Worm (Caenorhabditis elegans) whole organism, L4 larva: Measurements from ENCODE around the gene pde-4.

ENCODE experiments used
- F26F4.8 ChIP-seq: fragments of 200-800 bp; sonication (Bioruptor generic); conservative IDR thresholded peaks from 2 replicates; pipeline ENCODE4 v1.3.6; 2022; ENCODE audit warnings: missing genetic modification characterization, missing compliant biosample characterization
- F37D6.2 ChIP-seq: sonication (generic microtip); optimal IDR thresholded peaks from 2 replicates; lab custom pipeline; 2016; ENCODE audit warnings: mild to moderate bottlenecking, missing genetic modification characterization, missing compliant biosample characterization
- T20F7.1 ChIP-seq: fragments of 200-800 bp; sonication (Bioruptor generic); optimal IDR thresholded peaks from 2 replicates; lab custom pipeline; 2018; ENCODE audit warnings: mild to moderate bottlenecking, missing genetic modification characterization, missing compliant biosample characterization
- Y105C5A.15 ChIP-seq: fragments of 200-800 bp; sonication (Bioruptor generic); IDR thresholded peaks from 2 replicates; pipeline ENCODE4 v1.3.6; 2022; ENCODE audit warnings: missing genetic modification characterization, missing compliant biosample characterization
- Y48G9A.11 ChIP-seq: fragments of 200-800 bp; sonication (Bioruptor generic); IDR thresholded peaks from 2 replicates; pipeline ENCODE4 v1.3.6; 2022; ENCODE audit warnings: missing genetic modification reagents, missing genetic modification characterization, missing compliant biosample characterization
- Y5F2A.4 ChIP-seq: fragments of 200-800 bp; sonication (Bioruptor generic); optimal IDR thresholded peaks from 2 replicates; lab custom pipeline; 2018; ENCODE audit warnings: mild to moderate bottlenecking, missing genetic modification characterization, missing compliant biosample characterization
- Y75B8A.6 ChIP-seq: fragments of 200-800 bp; sonication (Bioruptor generic); IDR thresholded peaks from 2 replicates; pipeline ENCODE4 v1.3.6; 2022; ENCODE audit warnings: missing genetic modification reagents, missing genetic modification characterization, missing compliant biosample characterization
- aha-1 ChIP-seq: fragments of 150-350 bp; peaks from one replicate; lab custom pipeline; 2014; ENCODE audit warnings: missing biosample characterization, missing genetic modification characterization
- ceh-20 ChIP-seq: fragments of 200-800 bp; sonication (Bioruptor generic); IDR thresholded peaks from 2 replicates; pipeline ENCODE4 v1.3.6; 2022; ENCODE audit warnings: missing genetic modification reagents, missing genetic modification characterization, missing compliant biosample characterization
- ces-1 ChIP-seq: fragments of 150-350 bp; sonication (generic microtip); optimal IDR thresholded peaks from 4 replicates; lab custom pipeline; 2014; ENCODE audit warnings: missing biosample characterization, missing genetic modification reagents, missing genetic modification characterization
- cey-2 ChIP-seq: sonication (generic microtip); optimal IDR thresholded peaks from 3 replicates; lab custom pipeline; 2017; ENCODE audit warnings: missing genetic modification characterization, mild to moderate bottlenecking, missing compliant biosample characterization, antibody characterized with exemption, borderline replicate concordance; ENCODE audit not compliant: insufficient read depth
- ctbp-1 ChIP-seq: fragments of 200-800 bp; sonication (Bioruptor generic); IDR thresholded peaks from 2 replicates; pipeline ENCODE4 v1.3.6; 2022; ENCODE audit warnings: missing genetic modification reagents, missing genetic modification characterization, missing compliant biosample characterization
- daf-8 ChIP-seq: fragments of 200-800 bp; sonication (Bioruptor generic); IDR thresholded peaks from 2 replicates; pipeline ENCODE4 v1.3.6; 2022; ENCODE audit warnings: missing genetic modification characterization, missing compliant biosample characterization
- dmd-6 ChIP-seq: fragments of 200-800 bp; sonication (Bioruptor generic); IDR thresholded peaks from 2 replicates; pipeline ENCODE4 v1.3.6; 2022; ENCODE audit warnings: missing genetic modification reagents, missing genetic modification characterization, missing compliant biosample characterization
- duxl-1 ChIP-seq: sonication (generic microtip); optimal IDR thresholded peaks from 2 replicates; lab custom pipeline; 2016; ENCODE audit warnings: mild to moderate bottlenecking, missing genetic modification characterization, moderate library complexity, missing compliant biosample characterization; ENCODE audit not compliant: poor library complexity
- egl-43 ChIP-seq: fragments of 200-800 bp; sonication (Bioruptor generic); IDR thresholded peaks from 2 replicates; pipeline ENCODE4 v1.3.6; 2022; ENCODE audit warnings: missing genetic modification reagents, missing genetic modification characterization, missing compliant biosample characterization
- fkh-10 ChIP-seq: fragments of 150-350 bp; optimal IDR thresholded peaks from 2 replicates; lab custom pipeline; 2014; ENCODE audit warnings: missing biosample characterization, missing genetic modification reagents, missing genetic modification characterization
- hif-1 ChIP-seq, 2 experiments: sonication (generic microtip); optimal IDR thresholded peaks; 2 replicates each; lab custom pipeline; 2016 to 2017; ENCODE audit warnings: missing compliant biosample characterization in 2 of 2, missing genetic modification characterization in 2 of 2, missing genetic modification reagents in 2 of 2, missing genotype in 2 of 2, mild to moderate bottlenecking in 1 of 2
- hmg-1.1 ChIP-seq: fragments of 200-800 bp; sonication (Bioruptor generic); IDR thresholded peaks from 2 replicates; pipeline ENCODE4 v1.3.6; 2022; ENCODE audit warnings: missing genetic modification reagents, missing genetic modification characterization, missing compliant biosample characterization
- lin-13 ChIP-seq: fragments of 150-350 bp; optimal IDR thresholded peaks from 2 replicates; lab custom pipeline; 2014; ENCODE audit warnings: missing biosample characterization, missing genetic modification reagents, missing genetic modification characterization
- lsy-2 ChIP-seq, 2 experiments: fragments of 150-350 bp in 1 of 2; sonication (generic microtip) in 1 of 2; optimal IDR thresholded peaks; 2 replicates each; lab custom pipeline; 2014 to 2017; ENCODE audit warnings: missing biosample characterization in 2 of 2, missing genetic modification characterization in 2 of 2
- mep-1 ChIP-seq: fragments of 150-350 bp; sonication (generic microtip); optimal IDR thresholded peaks from 3 replicates; lab custom pipeline; 2014; ENCODE audit warnings: missing biosample characterization, missing genetic modification characterization
- mes-2 ChIP-seq: sonication (generic microtip); optimal IDR thresholded peaks from 2 replicates; lab custom pipeline; 2016; ENCODE audit warnings: missing genotype, mild to moderate bottlenecking, missing genetic modification characterization, missing compliant biosample characterization; ENCODE audit not compliant: poor library complexity, severe bottlenecking
- mxl-3 ChIP-seq: fragments of 200-800 bp; sonication (Bioruptor generic); optimal IDR thresholded peaks from 2 replicates; lab custom pipeline; 2018; ENCODE audit warnings: mild to moderate bottlenecking, missing genetic modification characterization, missing compliant biosample characterization
- nhr-102 ChIP-seq: sonication (generic microtip); optimal IDR thresholded peaks from 2 replicates; lab custom pipeline; 2016; ENCODE audit warnings: mild to moderate bottlenecking, missing genetic modification characterization, moderate library complexity, missing compliant biosample characterization
- nhr-111 ChIP-seq: fragments of 200-800 bp; sonication (Bioruptor generic); optimal IDR thresholded peaks from 2 replicates; lab custom pipeline; 2018; ENCODE audit warnings: mild to moderate bottlenecking, missing genetic modification characterization, missing compliant biosample characterization
- nhr-41 ChIP-seq: fragments of 200-800 bp; sonication (Bioruptor generic); IDR thresholded peaks from 2 replicates; pipeline ENCODE4 v1.3.6; 2022; ENCODE audit warnings: missing genetic modification reagents, missing genetic modification characterization, missing compliant biosample characterization
- nhr-76 ChIP-seq: fragments of 150-350 bp; optimal IDR thresholded peaks from 2 replicates; lab custom pipeline; 2014; ENCODE audit warnings: missing biosample characterization, missing genetic modification characterization
- rbr-2 ChIP-seq: sonication (generic microtip); optimal IDR thresholded peaks from 2 replicates; lab custom pipeline; 2016; ENCODE audit warnings: missing genotype, missing genetic modification characterization, missing compliant biosample characterization
- set-16 ChIP-seq: fragments of 200-800 bp; sonication (Bioruptor generic); IDR thresholded peaks from 2 replicates; pipeline ENCODE4 v1.3.6; 2022; ENCODE audit warnings: missing genetic modification reagents, missing genetic modification characterization, missing compliant biosample characterization
- skn-1 ChIP-seq: fragments of 150-350 bp; optimal IDR thresholded peaks from 2 replicates; lab custom pipeline; 2014; ENCODE audit warnings: missing biosample characterization, missing genetic modification characterization
- snpc-4 ChIP-seq: fragments of 150-350 bp; optimal IDR thresholded peaks from 2 replicates; lab custom pipeline; 2014; ENCODE audit warnings: missing biosample characterization, missing genetic modification characterization
- unc-62 ChIP-seq, 3 experiments: fragments of 150-350 bp in 1 of 3; sonication (generic microtip); optimal IDR thresholded peaks in 2 of 3; peaks in 1 of 3; 1 replicate in 1 of 3; 2 replicates in 2 of 3; lab custom pipeline; 2014 to 2017; ENCODE audit warnings: missing biosample characterization in 3 of 3, missing genetic modification characterization in 3 of 3, missing genetic modification reagents in 3 of 3, missing genotype in 1 of 3
- zfp-3 ChIP-seq: fragments of 200-800 bp; sonication (Bioruptor generic); conservative IDR thresholded peaks from 2 replicates; pipeline ENCODE4 v1.3.6; 2022; ENCODE audit warnings: missing genetic modification reagents, missing genetic modification characterization, missing compliant biosample characterization
- zip-11 ChIP-seq: fragments of 200-800 bp; sonication (Bioruptor generic); IDR thresholded peaks from 2 replicates; pipeline ENCODE4 v1.3.6; 2022; ENCODE audit warnings: missing genetic modification characterization, missing compliant biosample characterization

Gene pde-4

ce11 chrII:7594262-7594661, 56.8 kb downstream of the pde-4 start:
- TF ChIP-seq ces-1 (GFP tag; lab: Kevin White, UChicago) (peak; percentile 67), fkh-10 (GFP tag; lab: Kevin White, UChicago) (peak; percentile 61), F26F4.8 (GFP tag; lab: Robert Waterston, UW) (no peak)
- TF ChIP-seq, all 104 proteins: peak for 2

- TF ChIP-seq ctbp-1 (GFP tag; lab: Robert Waterston, UW) (peak; percentile 72; the same call in 1 of the 2 replicates), rbr-2 (tag; lab: Kevin White, UChicago) (peak; percentile 49), egl-43 (GFP tag; lab: Robert Waterston, UW) (0 out of 2 replicates have a peak, but pooled peaks have one; percentile 43), lin-13 (GFP tag; lab: Kevin White, UChicago) (no peak), unc-62 (GFP tag; optimal IDR thresholded peaks at IDR 0.05 in 1 of 2; lab: Kevin White, UChicago) (peak in 1 of 2 experiments; percentile 94), unc-62 (tag; optimal IDR thresholded peaks at IDR 0.05; lab: Kevin White, UChicago) (no peak), aha-1 (tag; lab: Kevin White, UChicago) (peak; percentile 94), lsy-2 (tag; optimal IDR thresholded peaks at IDR 0.05; lab: Kevin White, UChicago) (peak in 1 of 2 experiments; percentile 27), fkh-10 (GFP tag; lab: Kevin White, UChicago) (peak; percentile 87), skn-1 (no peak), F37D6.2 (tag; lab: Kevin White, UChicago) (peak; percentile 80), snpc-4 (no peak), mep-1 (peak; percentile 25), mes-2 (tag; lab: Kevin White, UChicago) (peak; percentile 3), dmd-6 (GFP tag; lab: Robert Waterston, UW) (0 out of 2 replicates have a peak, but pooled peaks have one; percentile 12), hmg-1.1 (GFP tag; lab: Robert Waterston, UW) (peak; percentile 62), ceh-20 (GFP tag; lab: Robert Waterston, UW) (0 out of 2 replicates have a peak, but pooled peaks have one; percentile 37), set-16 (GFP tag; lab: Robert Waterston, UW) (peak; percentile 54; the same call in 1 of the 2 replicates), nhr-41 (GFP tag; lab: Robert Waterston, UW) (no peak)
Measured at ce11 chrII:7593227-7593626, 57.8 kb downstream of the pde-4 start.

- TF ChIP-seq T20F7.1 (GFP tag; lab: Kevin White, UChicago) = no peak
- TF ChIP-seq F37D6.2 (tag; lab: Kevin White, UChicago) = no peak
- peak in 1 of 2 experiments; percentile 94 for TF ChIP-seq unc-62 (GFP tag; optimal IDR thresholded peaks at IDR 0.05 in 1 of 2; lab: Kevin White, UChicago)
- TF ChIP-seq unc-62 (tag; optimal IDR thresholded peaks at IDR 0.05; lab: Kevin White, UChicago) = no peak
- no peak for TF ChIP-seq Y105C5A.15 (GFP tag; lab: Robert Waterston, UW)
- no peak for TF ChIP-seq duxl-1 (tag; lab: Kevin White, UChicago)
- TF ChIP-seq Y48G9A.11 (GFP tag; lab: Robert Waterston, UW) = no peak
- TF ChIP-seq Y5F2A.4 (GFP tag; lab: Kevin White, UChicago) = no peak
Measured at ce11 chrII:7588295-7588694, 62.8 kb downstream of the pde-4 start.

- TF ChIP-seq hif-1 (tag; optimal IDR thresholded peaks at IDR 0.05; lab: Kevin White, UChicago) = no peak
- no peak for TF ChIP-seq zip-11 (GFP tag; lab: Robert Waterston, UW)
- no peak for TF ChIP-seq nhr-76 (tag; lab: Kevin White, UChicago)
- TF ChIP-seq nhr-111 (GFP tag; lab: Kevin White, UChicago) = no peak
- TF ChIP-seq mxl-3 = no peak
- no peak for TF ChIP-seq zfp-3 (GFP tag; lab: Robert Waterston, UW)
- no peak for TF ChIP-seq cey-2 (tag; lab: Kevin White, UChicago)
- no peak for TF ChIP-seq mes-2 (tag; lab: Kevin White, UChicago)
- TF ChIP-seq Y75B8A.6 (GFP tag; lab: Robert Waterston, UW) = no peak
- no peak for TF ChIP-seq daf-8
- TF ChIP-seq nhr-102 (tag; lab: Kevin White, UChicago) = no peak
- no peak for TF ChIP-seq lsy-2 (tag; optimal IDR thresholded peaks at IDR 0.05; lab: Kevin White, UChicago)
Measured at ce11 chrII:7583555-7583954, 67.5 kb downstream of the pde-4 start, which contains the start of gene mks-3. mks-3 (minus strand) TSS chrII:7583655.
